Worm (Caenorhabditis elegans) whole organism, L1 larva: ENCODE data around the gene clh-6.

Experiments
- C16A3.4 ChIP-seq: fragments of 150-350 bp; optimal IDR thresholded peaks from 2 replicates; lab custom pipeline; 2014; ENCODE audit warnings: missing biosample characterization, missing genetic modification characterization
- blmp-1 ChIP-seq: fragments of 150-350 bp; optimal IDR thresholded peaks from 2 replicates; lab custom pipeline; 2014; ENCODE audit warnings: missing biosample characterization, missing genetic modification characterization
- ceh-63 ChIP-seq: fragments of 200-800 bp; sonication (Bioruptor generic); optimal IDR thresholded peaks from 2 replicates; lab custom pipeline; 2018; ENCODE audit warnings: mild to moderate bottlenecking, missing genetic modification characterization, missing compliant biosample characterization
- ceh-8 ChIP-seq: fragments of 200-800 bp; sonication (Bioruptor generic); optimal IDR thresholded peaks from 2 replicates; lab custom pipeline; 2018; ENCODE audit warnings: mild to moderate bottlenecking, missing genetic modification characterization, moderate library complexity, missing compliant biosample characterization
- ces-1 ChIP-seq: fragments of 150-350 bp; optimal IDR thresholded peaks from 2 replicates; lab custom pipeline; 2014; ENCODE audit warnings: missing biosample characterization, missing genetic modification reagents, missing genetic modification characterization
- dpl-1 ChIP-seq, 3 experiments: fragments of 150-350 bp in 2 of 3; sonication (generic microtip) in 1 of 3; optimal IDR thresholded peaks; 2 replicates each; lab custom pipeline; 2014 to 2017; ENCODE audit warnings: missing biosample characterization in 3 of 3, missing genetic modification characterization in 3 of 3, missing genetic modification reagents in 3 of 3
- efl-1 ChIP-seq, 4 experiments: fragments of 150-350 bp; optimal IDR thresholded peaks in 3 of 4; peaks in 1 of 4; 1 replicate in 1 of 4; 2 replicates in 3 of 4; lab custom pipeline; 2014; ENCODE audit warnings: missing biosample characterization in 2 of 4, missing genetic modification characterization in 2 of 4, missing genetic modification reagents in 2 of 4
- egl-27 ChIP-seq, 2 experiments: fragments of 150-350 bp in 1 of 2; sonication (generic microtip); optimal IDR thresholded peaks; 3 replicates each; lab custom pipeline; 2017 to 2018; ENCODE audit warnings: missing biosample characterization in 2 of 2, missing genetic modification characterization in 2 of 2, missing genetic modification reagents in 2 of 2
- elt-3 ChIP-seq, 6 experiments: fragments of 150-350 bp in 1 of 6; sonication (generic microtip); optimal IDR thresholded peaks; 2 replicates each; lab custom pipeline; 2017 to 2018; ENCODE audit warnings: missing biosample characterization in 6 of 6, missing genetic modification characterization in 6 of 6, inconsistent platforms in 1 of 6
- fkh-8 ChIP-seq: sonication (generic microtip); optimal IDR thresholded peaks from 2 replicates; lab custom pipeline; 2016; ENCODE audit warnings: mild to moderate bottlenecking, missing genetic modification characterization, missing compliant biosample characterization
- fos-1 ChIP-seq: fragments of 150-350 bp; optimal IDR thresholded peaks from 2 replicates; lab custom pipeline; 2014; ENCODE audit warnings: missing biosample characterization, missing genetic modification characterization
- hpl-2 ChIP-seq: fragments of 150-350 bp; optimal IDR thresholded peaks from 2 replicates; lab custom pipeline; 2014; ENCODE audit warnings: missing biosample characterization, missing genetic modification reagents, missing genetic modification characterization
- lin-13 ChIP-seq: fragments of 150-350 bp; optimal IDR thresholded peaks from 2 replicates; lab custom pipeline; 2014; ENCODE audit warnings: missing biosample characterization, missing genetic modification reagents, missing genetic modification characterization
- lin-14 ChIP-seq: fragments of 200-800 bp; sonication (Bioruptor generic); optimal IDR thresholded peaks from 2 replicates; lab custom pipeline; 2018; ENCODE audit warnings: mild to moderate bottlenecking, missing genetic modification characterization, moderate library complexity, missing compliant biosample characterization
- lin-15B ChIP-seq: fragments of 150-350 bp; sonication (generic microtip); optimal IDR thresholded peaks from 3 replicates; lab custom pipeline; 2014; ENCODE audit warnings: missing biosample characterization, missing genetic modification characterization
- lin-35 ChIP-seq, 2 experiments: fragments of 150-350 bp; optimal IDR thresholded peaks; 2 replicates each; lab custom pipeline; 2014; ENCODE audit warnings: missing biosample characterization in 2 of 2, missing genetic modification characterization in 2 of 2, missing genetic modification reagents in 2 of 2
- lir-3 ChIP-seq: sonication (generic microtip); optimal IDR thresholded peaks from 2 replicates; lab custom pipeline; 2016; ENCODE audit warnings: mild to moderate bottlenecking, missing genetic modification characterization, moderate library complexity, missing compliant biosample characterization; ENCODE audit not compliant: poor library complexity
- lsy-2 ChIP-seq, 2 experiments: fragments of 150-350 bp; optimal IDR thresholded peaks; 2 replicates each; lab custom pipeline; 2014; ENCODE audit warnings: missing biosample characterization in 2 of 2, missing genetic modification characterization in 2 of 2
- mab-9 ChIP-seq: fragments of 200-800 bp; sonication (Bioruptor generic); IDR thresholded peaks from 2 replicates; pipeline ENCODE4 v1.3.6; 2022; ENCODE audit warnings: missing genetic modification reagents, missing genetic modification characterization, missing compliant biosample characterization
- mep-1 ChIP-seq: fragments of 150-350 bp; optimal IDR thresholded peaks from 2 replicates; lab custom pipeline; 2014; ENCODE audit warnings: missing biosample characterization, missing genetic modification characterization
- nhr-19 ChIP-seq: fragments of 200-800 bp; sonication (Bioruptor generic); conservative IDR thresholded peaks from 2 replicates; pipeline ENCODE4 v1.3.6; 2022; ENCODE audit warnings: missing genetic modification characterization, missing compliant biosample characterization
- nhr-20 ChIP-seq: sonication (generic microtip); optimal IDR thresholded peaks from 2 replicates; lab custom pipeline; 2016; ENCODE audit warnings: mild to moderate bottlenecking, missing genetic modification characterization, missing compliant biosample characterization
- nhr-77 ChIP-seq: fragments of 150-350 bp; optimal IDR thresholded peaks from 2 replicates; lab custom pipeline; 2014; ENCODE audit warnings: missing biosample characterization, missing genetic modification characterization
- nhr-84 ChIP-seq: sonication (generic microtip); optimal IDR thresholded peaks from 2 replicates; lab custom pipeline; 2017; ENCODE audit warnings: missing biosample characterization, missing genetic modification characterization
- pax-3 ChIP-seq: fragments of 200-800 bp; sonication (Bioruptor generic); optimal IDR thresholded peaks from 2 replicates; lab custom pipeline; 2018; ENCODE audit warnings: mild to moderate bottlenecking, missing genetic modification characterization, moderate library complexity, missing compliant biosample characterization
- pqm-1 ChIP-seq: sonication (generic microtip); optimal IDR thresholded peaks from 3 replicates; lab custom pipeline; 2017; ENCODE audit warnings: missing biosample characterization, missing genetic modification characterization
- rnt-1 ChIP-seq: sonication (generic microtip); optimal IDR thresholded peaks from 2 replicates; lab custom pipeline; 2016; ENCODE audit warnings: mild to moderate bottlenecking, missing genetic modification characterization, moderate library complexity, missing compliant biosample characterization
- snpc-4 ChIP-seq: fragments of 150-350 bp; optimal IDR thresholded peaks from 2 replicates; lab custom pipeline; 2014; ENCODE audit warnings: missing biosample characterization, missing genetic modification characterization
- sox-4 ChIP-seq: sonication (generic microtip); optimal IDR thresholded peaks from 2 replicates; lab custom pipeline; 2016; ENCODE audit warnings: missing genetic modification characterization, missing compliant biosample characterization
- sptf-1 ChIP-seq: fragments of 150-350 bp; optimal IDR thresholded peaks from 2 replicates; lab custom pipeline; 2014; ENCODE audit warnings: missing biosample characterization, missing genetic modification characterization
- sup-37 ChIP-seq: fragments of 200-800 bp; sonication (Bioruptor generic); optimal IDR thresholded peaks from 2 replicates; lab custom pipeline; 2018; ENCODE audit warnings: mild to moderate bottlenecking, missing genetic modification characterization, missing compliant biosample characterization
- tlp-1 ChIP-seq: fragments of 150-350 bp; optimal IDR thresholded peaks from 2 replicates; lab custom pipeline; 2014; ENCODE audit warnings: missing biosample characterization, missing genetic modification characterization
- unc-62 ChIP-seq: fragments of 150-350 bp; optimal IDR thresholded peaks from 2 replicates; lab custom pipeline; 2014; ENCODE audit warnings: missing biosample characterization, missing genetic modification reagents, missing genetic modification characterization
- vab-15 ChIP-seq: sonication (generic microtip); optimal IDR thresholded peaks from 2 replicates; lab custom pipeline; 2017; ENCODE audit warnings: missing genotype, mild to moderate bottlenecking, missing genetic modification characterization, missing compliant biosample characterization
- zag-1 ChIP-seq: fragments of 150-350 bp; optimal IDR thresholded peaks from 2 replicates; lab custom pipeline; 2014; ENCODE audit warnings: missing biosample characterization, missing genetic modification characterization
- zip-4 ChIP-seq: fragments of 200-800 bp; sonication (Bioruptor generic); optimal IDR thresholded peaks from 2 replicates; lab custom pipeline; 2018; ENCODE audit warnings: mild to moderate bottlenecking, missing genetic modification characterization, moderate library complexity, missing compliant biosample characterization

The clh-6 gene

ce11 chrV:12059719-12060118, 3.4 kb downstream of the clh-6 start, which contains the start of gene R07B7.2:
Gene R07B7.2, minus strand, starts transcription at chrV:12059753.
- TF ChIP-seq hpl-2 (no peak), unc-62 (GFP tag; lab: Kevin White, UChicago) (no peak), lin-13 (GFP tag; lab: Kevin White, UChicago) (no peak), tlp-1 (no peak), lir-3 (tag; lab: Kevin White, UChicago) (no peak)

DNA sequence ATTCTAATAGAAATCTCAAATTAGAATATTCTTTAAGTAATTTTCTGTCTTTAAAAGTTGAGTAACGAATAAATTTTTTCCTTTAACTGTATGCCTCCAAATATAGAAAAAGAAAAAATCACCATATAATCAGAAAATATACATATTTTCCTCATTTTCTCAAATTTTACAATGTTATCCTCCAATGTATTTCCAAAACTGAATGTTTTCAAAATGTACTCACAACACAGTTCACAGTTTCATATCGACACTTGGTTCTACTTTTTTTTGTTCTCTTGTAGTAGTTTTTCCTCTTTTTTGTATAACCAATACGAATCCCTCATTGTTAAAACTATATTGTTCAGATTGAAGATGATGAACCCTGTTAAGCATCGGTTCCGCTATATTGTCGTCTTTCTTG, 9.6 kb downstream of the clh-6 start, which contains the start of gene F10C2.7:
Gene F10C2.7 (plus strand): TSS at position 301 of the 400 bp plus-strand sequence.
- TF ChIP-seq zip-4 (GFP tag; lab: Kevin White, UChicago) (no peak), hpl-2 (no peak), ceh-8 (no peak), mab-9 (GFP tag; lab: Robert Waterston, UW) (no peak), lsy-2 (tag; optimal IDR thresholded peaks at IDR 0.05; lab: Kevin White, UChicago) (no peak), fkh-8 (no peak), nhr-84 (tag; lab: Kevin White, UChicago) (no peak), tlp-1 (no peak), pax-3 (no peak), nhr-19 (GFP tag; lab: Robert Waterston, UW) (no peak), sptf-1 (tag; lab: Kevin White, UChicago) (no peak), C16A3.4 (no peak), rnt-1 (tag; lab: Kevin White, UChicago) (no peak), efl-1 (optimal IDR thresholded peaks at IDR 0.05; lab: Kevin White, UChicago) (no peak), efl-1 (GFP tag; optimal IDR thresholded peaks at IDR 0.05 in 1 of 2; lab: Kevin White, UChicago) (no peak), ces-1 (GFP tag; lab: Kevin White, UChicago) (no peak), lin-35 (GFP tag; optimal IDR thresholded peaks at IDR 0.05; lab: Kevin White, UChicago) (no peak), unc-62 (GFP tag; lab: Kevin White, UChicago) (no peak), dpl-1 (GFP tag; optimal IDR thresholded peaks at IDR 0.05; lab: Kevin White, UChicago) (no peak), fos-1 (tag; lab: Kevin White, UChicago) (no peak)

ce11 chrV:12048445-12048844, 14.7 kb downstream of the clh-6 start, which contains the start of gene dars-2:
Gene dars-2, plus strand, starts transcription at chrV:12048745.
- TF ChIP-seq lin-13 (GFP tag; lab: Kevin White, UChicago), result no peak
- TF ChIP-seq nhr-20 (tag; lab: Kevin White, UChicago), result no peak
- no peak for TF ChIP-seq zag-1
- no peak for TF ChIP-seq elt-3 (tag; optimal IDR thresholded peaks at IDR 0.05; lab: Kevin White, UChicago)
- no peak for TF ChIP-seq vab-15 (tag; lab: Kevin White, UChicago)
- no peak for TF ChIP-seq ceh-8
- no peak for TF ChIP-seq mep-1
- no peak for TF ChIP-seq rnt-1 (tag; lab: Kevin White, UChicago)
- TF ChIP-seq blmp-1 (tag; lab: Kevin White, UChicago), result no peak
- TF ChIP-seq unc-62 (GFP tag; lab: Kevin White, UChicago), result no peak
- no peak for TF ChIP-seq pqm-1 (tag; lab: Kevin White, UChicago)
- no peak for TF ChIP-seq nhr-77 (tag; lab: Kevin White, UChicago)
- no peak for TF ChIP-seq dpl-1 (GFP tag; optimal IDR thresholded peaks at IDR 0.05; lab: Kevin White, UChicago)
- TF ChIP-seq egl-27 (tag; optimal IDR thresholded peaks at IDR 0.05; lab: Kevin White, UChicago), result no peak
- no peak for TF ChIP-seq fkh-8
- no peak for TF ChIP-seq sup-37
- no peak for TF ChIP-seq ceh-63
- no peak for TF ChIP-seq lin-14 (GFP tag; lab: Kevin White, UChicago)
- no peak for TF ChIP-seq snpc-4 (tag; lab: Kevin White, UChicago)
- TF ChIP-seq sox-4 (tag; lab: Kevin White, UChicago), result no peak

DNA sequence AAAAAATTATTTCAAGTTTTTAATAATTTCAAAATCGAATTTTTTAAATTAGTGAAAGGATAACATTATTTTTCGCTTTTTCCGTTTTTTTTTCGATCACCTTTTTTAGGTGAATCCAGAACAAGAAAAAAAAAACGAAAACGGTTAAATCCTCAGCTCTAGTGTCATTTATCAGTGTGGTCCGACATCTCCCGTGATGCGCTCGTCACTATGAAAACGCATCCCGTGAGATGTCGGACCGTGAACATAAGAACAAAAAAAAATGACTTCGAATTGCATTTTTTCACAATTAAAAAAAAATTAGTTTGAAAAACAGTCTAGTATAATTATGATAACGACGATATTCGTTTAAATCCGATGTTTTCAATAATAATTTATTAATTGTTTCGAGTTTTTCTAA, 15.4 kb downstream of the clh-6 start:
- no peak for TF ChIP-seq lin-15B (tag; lab: Kevin White, UChicago)
- TF ChIP-seq snpc-4 (tag; lab: Kevin White, UChicago), result peak; percentile 56
